Worm (Caenorhabditis elegans) whole organism, mixed stage, embryonic: ENCODE results near the gene aagr-2.

ENCODE experiments used
- mep-1 ChIP-seq: fragments of 150-350 bp; optimal IDR thresholded peaks from 2 replicates; lab custom pipeline; 2017; ENCODE audit warnings: missing biosample characterization, missing genetic modification reagents, missing genetic modification characterization, inconsistent platforms
- nhr-12 ChIP-seq: fragments of 150-350 bp; optimal IDR thresholded peaks from 2 replicates; lab custom pipeline; 2014; ENCODE audit warnings: missing biosample characterization, missing genetic modification characterization
- snpc-4 ChIP-seq: fragments of 150-350 bp; optimal IDR thresholded peaks from 2 replicates; lab custom pipeline; 2014; ENCODE audit warnings: missing biosample characterization, missing genetic modification characterization

ce11 chrII:4960690-4961089 lies 35.6 kb upstream of the aagr-2 start:
- TF ChIP-seq nhr-12 (no peak), mep-1 (no peak), snpc-4 (tag; lab: Kevin White, UChicago) (no peak)
